Worm (Caenorhabditis elegans) whole organism, late embryonic: ENCODE measurements around the gene ptr-16.

Experiments
- K02D7.2 ChIP-seq: sonication (generic microtip); optimal IDR thresholded peaks from 2 replicates; lab custom pipeline; 2017; ENCODE audit warnings: mild to moderate bottlenecking, missing genetic modification characterization, missing compliant biosample characterization
- elt-4 ChIP-seq: sonication (generic microtip); optimal IDR thresholded peaks from 2 replicates; lab custom pipeline; 2016; ENCODE audit warnings: missing genetic modification characterization, missing compliant biosample characterization
- ets-4 ChIP-seq: sonication (generic microtip); optimal IDR thresholded peaks from 2 replicates; lab custom pipeline; 2016; ENCODE audit warnings: missing genetic modification characterization, missing compliant biosample characterization
- lin-11 ChIP-seq: fragments of 200-800 bp; sonication (Bioruptor generic); optimal IDR thresholded peaks from 2 replicates; lab custom pipeline; 2018; ENCODE audit warnings: mild to moderate bottlenecking, missing genetic modification characterization, missing compliant biosample characterization
- nfya-1 ChIP-seq: sonication (generic microtip); optimal IDR thresholded peaks from 2 replicates; lab custom pipeline; 2017; ENCODE audit warnings: missing genetic modification characterization, mild to moderate bottlenecking, missing compliant biosample characterization, antibody characterized with exemption, moderate library complexity
- pag-3 ChIP-seq: sonication (generic microtip); optimal IDR thresholded peaks from 2 replicates; lab custom pipeline; 2016; ENCODE audit warnings: missing compliant biosample characterization, missing genetic modification characterization, borderline replicate concordance
- pha-4 ChIP-seq: fragments of 150-350 bp; optimal IDR thresholded peaks from 2 replicates; lab custom pipeline; 2018; ENCODE audit warnings: missing biosample characterization, missing genetic modification reagents, missing genetic modification characterization
- tbx-2 ChIP-seq: sonication (generic microtip); optimal IDR thresholded peaks from 2 replicates; lab custom pipeline; 2016; ENCODE audit warnings: missing genetic modification characterization, missing compliant biosample characterization
- tbx-7 ChIP-seq: sonication (generic microtip); optimal IDR thresholded peaks from 2 replicates; lab custom pipeline; 2016; ENCODE audit warnings: missing genotype, missing genetic modification characterization, missing compliant biosample characterization
- unc-42 ChIP-seq: sonication (generic microtip); optimal IDR thresholded peaks from 2 replicates; lab custom pipeline; 2016; ENCODE audit warnings: missing genotype, missing genetic modification characterization, missing compliant biosample characterization

DNA sequence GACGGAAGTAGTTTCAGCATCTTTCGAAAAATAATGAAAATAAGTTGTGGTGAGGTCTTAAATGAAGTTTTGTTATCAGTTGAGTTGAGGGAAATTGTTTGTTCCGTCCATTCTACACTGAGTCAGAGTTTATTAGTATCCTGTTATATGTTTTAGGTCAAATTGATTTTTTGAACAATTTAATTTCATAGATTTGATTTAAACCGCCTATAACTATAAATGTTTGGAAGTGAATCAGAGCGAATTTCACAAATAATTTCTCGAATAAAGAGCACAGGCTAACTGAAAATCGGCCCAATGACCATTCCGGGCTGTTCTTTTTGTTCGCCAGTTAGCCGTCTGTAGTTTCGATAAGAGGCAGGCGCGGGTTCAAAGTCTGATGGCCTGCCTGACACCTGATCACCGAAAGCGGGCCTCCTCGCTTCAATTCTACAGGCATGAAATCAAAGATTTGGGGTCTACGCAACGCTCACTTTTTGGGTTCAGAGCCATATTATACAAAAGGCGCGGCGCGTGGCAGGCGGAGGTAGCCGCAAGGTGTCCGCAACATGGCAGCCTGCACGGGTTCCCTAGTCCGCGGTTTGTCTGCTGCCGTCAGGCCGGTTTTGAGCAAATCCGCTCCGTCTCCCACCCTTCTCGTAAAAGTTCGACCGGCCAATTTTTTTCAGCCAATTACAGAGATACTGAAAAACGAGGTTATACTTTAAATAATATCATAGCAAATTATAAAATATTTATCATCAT lies 33.5 kb upstream of the ptr-16 start, which contains the start of gene W07B8.4:
- no peak for TF ChIP-seq tbx-7 (tag; lab: Kevin White, UChicago)
- TF ChIP-seq unc-42 (tag; lab: Kevin White, UChicago): no peak
- TF ChIP-seq elt-4 (tag; lab: Kevin White, UChicago): no peak
- TF ChIP-seq ets-4: no peak
- no peak for TF ChIP-seq tbx-2
- TF ChIP-seq pha-4 (tag; lab: Kevin White, UChicago): no peak
- no peak for TF ChIP-seq K02D7.2
- no peak for TF ChIP-seq nfya-1 (tag; lab: Kevin White, UChicago)
- no peak for TF ChIP-seq lin-11
- no peak for TF ChIP-seq pag-3 (tag; lab: Kevin White, UChicago)
